Worm (Caenorhabditis elegans) whole organism, L3 larva: Measurements from ENCODE around the gene Y57G11C.51.

Experiments used
- R02D3.7 ChIP-seq: fragments of 150-350 bp; optimal IDR thresholded peaks from 2 replicates; lab custom pipeline; 2014; ENCODE audit warnings: missing biosample characterization, missing genetic modification characterization
- ZK546.5 ChIP-seq: sonication (generic microtip); optimal IDR thresholded peaks from 2 replicates; lab custom pipeline; 2017; ENCODE audit warnings: missing biosample characterization, missing genetic modification characterization
- aly-2 ChIP-seq: fragments of 150-350 bp; optimal IDR thresholded peaks from 2 replicates; lab custom pipeline; 2014; ENCODE audit warnings: missing biosample characterization, missing genetic modification characterization
- ama-1 ChIP-seq: fragments of 150-350 bp; optimal IDR thresholded peaks from 2 replicates; lab custom pipeline; 2018
- ceh-16 ChIP-seq: sonication (generic microtip); optimal IDR thresholded peaks from 2 replicates; lab custom pipeline; 2017; ENCODE audit warnings: missing biosample characterization, missing genetic modification characterization
- ceh-28 ChIP-seq: fragments of 150-350 bp; optimal IDR thresholded peaks from 2 replicates; lab custom pipeline; 2014; ENCODE audit warnings: missing biosample characterization, missing genetic modification reagents, missing genetic modification characterization
- ceh-82 ChIP-seq: fragments of 150-350 bp; optimal IDR thresholded peaks from 2 replicates; lab custom pipeline; 2014; ENCODE audit warnings: missing biosample characterization, missing genetic modification characterization
- ceh-9 ChIP-seq: sonication (generic microtip); optimal IDR thresholded peaks from 2 replicates; lab custom pipeline; 2018; ENCODE audit warnings: missing biosample characterization, missing genetic modification characterization
- daf-12 ChIP-seq: fragments of 150-350 bp; optimal IDR thresholded peaks from 2 replicates; lab custom pipeline; 2014; ENCODE audit warnings: missing biosample characterization, missing genetic modification reagents, missing genetic modification characterization
- egl-27 ChIP-seq: sonication (generic microtip); optimal IDR thresholded peaks from 4 replicates; lab custom pipeline; 2017; ENCODE audit warnings: missing biosample characterization, missing genetic modification reagents, missing genetic modification characterization
- egl-5 ChIP-seq: fragments of 150-350 bp; optimal IDR thresholded peaks from 2 replicates; lab custom pipeline; 2017; ENCODE audit warnings: missing biosample characterization, missing genetic modification reagents, missing genetic modification characterization, inconsistent platforms
- elt-1 ChIP-seq: fragments of 150-350 bp; optimal IDR thresholded peaks from 2 replicates; lab custom pipeline; 2014; ENCODE audit warnings: missing biosample characterization, missing genetic modification characterization
- elt-2 ChIP-seq: sonication (generic microtip); optimal IDR thresholded peaks from 2 replicates; lab custom pipeline; 2016; ENCODE audit warnings: missing genetic modification reagents, mild to moderate bottlenecking, missing genetic modification characterization, missing compliant biosample characterization
- elt-3 ChIP-seq, 3 experiments: fragments of 150-350 bp in 1 of 3; sonication (generic microtip) in 2 of 3; optimal IDR thresholded peaks; 2 replicates in 2 of 3; 4 replicates in 1 of 3; lab custom pipeline; 2014 to 2017; ENCODE audit warnings: missing biosample characterization in 3 of 3, missing genetic modification characterization in 3 of 3
- eor-1 ChIP-seq, 2 experiments: fragments of 150-350 bp; optimal IDR thresholded peaks; 2 replicates each; lab custom pipeline; 2014 to 2018; ENCODE audit warnings: missing biosample characterization in 2 of 2, missing genetic modification characterization in 2 of 2
- fkh-10 ChIP-seq: sonication (generic microtip); optimal IDR thresholded peaks from 2 replicates; lab custom pipeline; 2017; ENCODE audit warnings: missing biosample characterization, missing genetic modification reagents, missing genetic modification characterization
- fos-1 ChIP-seq: fragments of 150-350 bp; optimal IDR thresholded peaks from 2 replicates; lab custom pipeline; 2014; ENCODE audit warnings: missing biosample characterization, missing genetic modification characterization
- hmg-11 ChIP-seq: sonication (generic microtip); optimal IDR thresholded peaks from 2 replicates; lab custom pipeline; 2016; ENCODE audit warnings: missing genetic modification characterization, missing compliant biosample characterization
- jun-1 ChIP-seq: fragments of 150-350 bp; optimal IDR thresholded peaks from 2 replicates; lab custom pipeline; 2014; ENCODE audit warnings: missing biosample characterization, missing genetic modification reagents, missing genetic modification characterization
- lin-15B ChIP-seq: fragments of 150-350 bp; optimal IDR thresholded peaks from 2 replicates; lab custom pipeline; 2014; ENCODE audit warnings: missing biosample characterization, missing genetic modification characterization
- lin-39 ChIP-seq: fragments of 150-350 bp; optimal IDR thresholded peaks from 2 replicates; lab custom pipeline; 2018; ENCODE audit warnings: missing biosample characterization, missing genetic modification reagents, missing genetic modification characterization
- lsy-12 ChIP-seq: sonication (generic microtip); optimal IDR thresholded peaks from 2 replicates; lab custom pipeline; 2016; ENCODE audit warnings: mild to moderate bottlenecking, missing genetic modification characterization, missing compliant biosample characterization
- mdl-1 ChIP-seq: fragments of 150-350 bp; optimal IDR thresholded peaks from 2 replicates; lab custom pipeline; 2014; ENCODE audit warnings: missing biosample characterization, missing genetic modification characterization
- mml-1 ChIP-seq: fragments of 150-350 bp; sonication (generic microtip); optimal IDR thresholded peaks from 3 replicates; lab custom pipeline; 2014; ENCODE audit warnings: missing biosample characterization, missing genetic modification characterization
- nfya-1 ChIP-seq: sonication (generic microtip); optimal IDR thresholded peaks from 2 replicates; lab custom pipeline; 2017; ENCODE audit warnings: missing genetic modification characterization, mild to moderate bottlenecking, missing compliant biosample characterization, antibody characterized with exemption, moderate library complexity; ENCODE audit not compliant: insufficient read depth
- nhr-11 ChIP-seq: fragments of 150-350 bp; optimal IDR thresholded peaks from 2 replicates; lab custom pipeline; 2014; ENCODE audit warnings: missing biosample characterization, missing genetic modification characterization
- nhr-12 ChIP-seq: fragments of 150-350 bp; optimal IDR thresholded peaks from 2 replicates; lab custom pipeline; 2014; ENCODE audit warnings: missing biosample characterization, missing genetic modification characterization
- nhr-23 ChIP-seq: fragments of 150-350 bp; optimal IDR thresholded peaks from 2 replicates; lab custom pipeline; 2014; ENCODE audit warnings: missing biosample characterization, missing genetic modification reagents, missing genetic modification characterization
- nhr-237 ChIP-seq: fragments of 150-350 bp; optimal IDR thresholded peaks from 2 replicates; lab custom pipeline; 2014; ENCODE audit warnings: missing biosample characterization, missing genetic modification characterization
- nhr-25 ChIP-seq: sonication (generic microtip); optimal IDR thresholded peaks from 2 replicates; lab custom pipeline; 2017; ENCODE audit warnings: missing biosample characterization, missing genetic modification characterization
- nhr-28 ChIP-seq: fragments of 150-350 bp; optimal IDR thresholded peaks from 2 replicates; lab custom pipeline; 2014; ENCODE audit warnings: missing biosample characterization, missing genetic modification characterization
- nhr-43 ChIP-seq: sonication (generic microtip); optimal IDR thresholded peaks from 2 replicates; lab custom pipeline; 2016; ENCODE audit warnings: mild to moderate bottlenecking, missing genetic modification characterization, missing compliant biosample characterization; ENCODE audit not compliant: poor library complexity, severe bottlenecking
- nhr-67 ChIP-seq: fragments of 150-350 bp; optimal IDR thresholded peaks from 2 replicates; lab custom pipeline; 2014; ENCODE audit warnings: missing biosample characterization, missing genetic modification characterization
- nhr-76 ChIP-seq: fragments of 150-350 bp; sonication (generic microtip); optimal IDR thresholded peaks from 5 replicates; lab custom pipeline; 2014; ENCODE audit warnings: missing biosample characterization, missing genetic modification characterization
- pha-4 ChIP-seq: fragments of 150-350 bp; optimal IDR thresholded peaks from 2 replicates; lab custom pipeline; 2014; ENCODE audit warnings: missing biosample characterization, missing genetic modification reagents, missing genetic modification characterization
- pqm-1 ChIP-seq: fragments of 150-350 bp; optimal IDR thresholded peaks from 2 replicates; lab custom pipeline; 2017; ENCODE audit warnings: missing biosample characterization, missing genetic modification characterization, inconsistent platforms
- sea-2 ChIP-seq: fragments of 150-350 bp; sonication (generic microtip); optimal IDR thresholded peaks from 4 replicates; lab custom pipeline; 2014; ENCODE audit warnings: missing biosample characterization, missing genetic modification reagents, missing genetic modification characterization
- skn-1 ChIP-seq: fragments of 150-350 bp; optimal IDR thresholded peaks from 2 replicates; lab custom pipeline; 2014; ENCODE audit warnings: missing biosample characterization, missing genetic modification characterization
- snpc-4 ChIP-seq: fragments of 150-350 bp; optimal IDR thresholded peaks from 2 replicates; lab custom pipeline; 2014; ENCODE audit warnings: missing biosample characterization, missing genetic modification characterization
- unc-39 ChIP-seq: sonication (generic microtip); optimal IDR thresholded peaks from 4 replicates; lab custom pipeline; 2017; ENCODE audit warnings: missing biosample characterization, missing genetic modification characterization
- unc-62 ChIP-seq: fragments of 150-350 bp; sonication (generic microtip); optimal IDR thresholded peaks from 4 replicates; lab custom pipeline; 2014; ENCODE audit warnings: missing biosample characterization, missing genetic modification reagents, missing genetic modification characterization
- zag-1 ChIP-seq: fragments of 150-350 bp; optimal IDR thresholded peaks from 2 replicates; lab custom pipeline; 2014; ENCODE audit warnings: missing biosample characterization, missing genetic modification characterization
- ztf-11 ChIP-seq: fragments of 150-350 bp; optimal IDR thresholded peaks from 2 replicates; lab custom pipeline; 2014; ENCODE audit warnings: missing biosample characterization, missing genetic modification characterization
- ztf-4 ChIP-seq: fragments of 150-350 bp; optimal IDR thresholded peaks from 2 replicates; lab custom pipeline; 2014; ENCODE audit warnings: missing biosample characterization, missing genetic modification characterization

The Y57G11C.51 gene

ce11 chrIV:14797354-14797753 is 23.0 kb upstream of the Y57G11C.51 start, which contains the start of the genes Y57G11C.1147 and nuo-3:
Gene Y57G11C.1147 (minus strand): TSS chrIV:14797514.
Gene nuo-3 (minus strand): TSS chrIV:14797544.
- no peak for TF ChIP-seq nhr-76 (tag; lab: Kevin White, UChicago)
- TF ChIP-seq nhr-43 (tag; lab: Kevin White, UChicago) = no peak
- TF ChIP-seq ztf-11 = no peak
- peak; percentile 18 for TF ChIP-seq ama-1 (lab: Kevin White, UChicago)
- peak; percentile 45 for TF ChIP-seq lin-15B (tag; lab: Kevin White, UChicago)
- TF ChIP-seq nhr-28 (tag; lab: Kevin White, UChicago) = no peak
- peak; percentile 30 for TF ChIP-seq hmg-11 (tag; lab: Kevin White, UChicago)
- no peak for TF ChIP-seq nhr-25
- no peak for TF ChIP-seq aly-2 (tag; lab: Kevin White, UChicago)
- TF ChIP-seq daf-12 (tag; lab: Kevin White, UChicago) = no peak
- no peak for TF ChIP-seq unc-62
- peak; percentile 75 for TF ChIP-seq lin-39 (tag; lab: Kevin White, UChicago)
- peak; percentile 80 for TF ChIP-seq nfya-1 (tag; lab: Kevin White, UChicago)
- peak; percentile 67 for TF ChIP-seq R02D3.7 (tag; lab: Kevin White, UChicago)
- no peak for TF ChIP-seq elt-2
- TF ChIP-seq nhr-23 (tag; lab: Kevin White, UChicago) = no peak
- no peak for TF ChIP-seq elt-3 (tag; optimal IDR thresholded peaks at IDR 0.05; lab: Kevin White, UChicago)
- no peak for TF ChIP-seq lsy-12 (tag; lab: Kevin White, UChicago)
- no peak for TF ChIP-seq mml-1 (tag; lab: Kevin White, UChicago)
- no peak for TF ChIP-seq zag-1 (tag; lab: Kevin White, UChicago)
- TF ChIP-seq snpc-4 = no peak
- TF ChIP-seq pha-4 (tag; lab: Kevin White, UChicago) = no peak
- no peak for TF ChIP-seq ceh-28 (tag; lab: Kevin White, UChicago)
- no peak for TF ChIP-seq egl-5 (tag; lab: Kevin White, UChicago)
- TF ChIP-seq sea-2 = no peak
- no peak for TF ChIP-seq nhr-12
- no peak for TF ChIP-seq fos-1 (tag; lab: Kevin White, UChicago)
- no peak for TF ChIP-seq unc-39
- TF ChIP-seq ceh-16 (tag; lab: Kevin White, UChicago) = no peak
- no peak for TF ChIP-seq nhr-67 (tag; lab: Kevin White, UChicago)
- no peak for TF ChIP-seq skn-1
- TF ChIP-seq elt-1 (tag; lab: Kevin White, UChicago) = no peak
- no peak for TF ChIP-seq ceh-82 (tag; lab: Kevin White, UChicago)

- TF ChIP-seq nhr-43 (tag; lab: Kevin White, UChicago) (peak; percentile 15), mdl-1 (tag; lab: Kevin White, UChicago) (no peak), zag-1 (tag; lab: Kevin White, UChicago) (no peak), ztf-4 (tag; lab: Kevin White, UChicago) (peak; percentile 5), ama-1 (lab: Kevin White, UChicago) (peak; percentile 83), fos-1 (tag; lab: Kevin White, UChicago) (no peak)
Observed at ce11 chrIV:14795918-14796488, 21.6 kb upstream of the Y57G11C.51 start, which contains the start of gene coq-3. Gene coq-3 (minus strand): TSS chrIV:14796324.

ce11 chrIV:14793900-14794624 is 19.7 kb upstream of the Y57G11C.51 start:
- no peak for TF ChIP-seq nhr-28 (tag; lab: Kevin White, UChicago)
- TF ChIP-seq egl-5 (tag; lab: Kevin White, UChicago) = no peak
- peak; percentile 48 for TF ChIP-seq hmg-11 (tag; lab: Kevin White, UChicago)
- peak; percentile 97 for TF ChIP-seq sea-2
- no peak for TF ChIP-seq nhr-11
- TF ChIP-seq nhr-12 = no peak
- TF ChIP-seq ama-1 (lab: Kevin White, UChicago) = peak; percentile 55
- no peak for TF ChIP-seq ZK546.5 (tag; lab: Kevin White, UChicago)
- no peak for TF ChIP-seq skn-1
- no peak for TF ChIP-seq snpc-4
- no peak for TF ChIP-seq fkh-10 (GFP tag; lab: Kevin White, UChicago)
- TF ChIP-seq nhr-76 (tag; lab: Kevin White, UChicago) = no peak
- TF ChIP-seq nhr-237 (tag; lab: Kevin White, UChicago) = no peak
- TF ChIP-seq fos-1 (tag; lab: Kevin White, UChicago) = no peak
- no peak for TF ChIP-seq eor-1 (tag; optimal IDR thresholded peaks at IDR 0.05; lab: Kevin White, UChicago)
- TF ChIP-seq R02D3.7 (tag; lab: Kevin White, UChicago) = peak; percentile 24
- TF ChIP-seq pha-4 (tag; lab: Kevin White, UChicago) = peak; percentile 60
- no peak for TF ChIP-seq ceh-9 (tag; lab: Kevin White, UChicago)
- peak; percentile 75 for TF ChIP-seq nhr-25
- peak; percentile 23 for TF ChIP-seq mdl-1 (tag; lab: Kevin White, UChicago)
- peak; percentile 59 for TF ChIP-seq lsy-12 (tag; lab: Kevin White, UChicago)
- TF ChIP-seq nhr-43 (tag; lab: Kevin White, UChicago) = peak; percentile 12
- peak; percentile 17 for TF ChIP-seq pqm-1
- TF ChIP-seq jun-1 (tag; lab: Kevin White, UChicago) = peak; percentile 21
- TF ChIP-seq nhr-67 (tag; lab: Kevin White, UChicago) = no peak
- TF ChIP-seq nfya-1 (tag; lab: Kevin White, UChicago) = peak; percentile 71
- TF ChIP-seq unc-62 = no peak
- TF ChIP-seq unc-39 = no peak
- peak; percentile 45 for TF ChIP-seq elt-2
- no peak for TF ChIP-seq ceh-16 (tag; lab: Kevin White, UChicago)
- TF ChIP-seq daf-12 (tag; lab: Kevin White, UChicago) = no peak
- TF ChIP-seq egl-27 (tag; lab: Kevin White, UChicago) = no peak
